Fruit fly (Drosophila melanogaster) whole organism, embryonic: ENCODE measurements around the gene CG34434.

Experiments
- CG10147 ChIP-seq: fragments of 200-800 bp; sonication (Bioruptor generic); optimal IDR thresholded peaks from 2 replicates; lab custom pipeline; 2019; ENCODE audit warnings: missing biosample characterization, mild to moderate bottlenecking, missing genetic modification characterization, moderate library complexity
- CG11085 ChIP-seq: fragments of 200-800 bp; sonication (Bioruptor generic); IDR thresholded peaks from 2 replicates; pipeline ENCODE4 v1.3.6; 2022; ENCODE audit warnings: missing biosample characterization, missing genetic modification characterization
- CG11456 ChIP-seq: fragments of 200-800 bp; sonication (Bioruptor generic); IDR thresholded peaks from 3 replicates; pipeline ENCODE4 v1.3.6; 2022; ENCODE audit warnings: missing biosample characterization, missing genetic modification characterization
- CG1233 ChIP-seq: fragments of 200-800 bp; sonication (Bioruptor generic); optimal IDR thresholded peaks from 4 replicates; lab custom pipeline; 2018; ENCODE audit warnings: missing biosample characterization, mild to moderate bottlenecking, missing genetic modification characterization
- CG12744 ChIP-seq: fragments of 200-800 bp; sonication (Bioruptor generic); optimal IDR thresholded peaks from 2 replicates; lab custom pipeline; 2016; ENCODE audit warnings: missing biosample characterization, missing genetic modification characterization
- CG14014 ChIP-seq: fragments of 200-800 bp; sonication (Bioruptor generic); IDR thresholded peaks from 2 replicates; pipeline ENCODE4 v1.3.6; 2022; ENCODE audit warnings: missing biosample characterization, missing genetic modification characterization
- CG14050 ChIP-seq: fragments of 200-800 bp; sonication (Bioruptor generic); IDR thresholded peaks from 3 replicates; pipeline ENCODE4 v1.3.6; 2022; ENCODE audit warnings: missing biosample characterization, missing genetic modification characterization
- CG15479 ChIP-seq: fragments of 200-800 bp; sonication (Bioruptor generic); optimal IDR thresholded peaks from 3 replicates; lab custom pipeline; 2019; ENCODE audit warnings: missing biosample characterization, mild to moderate bottlenecking, missing genetic modification characterization, moderate library complexity
- CG17829 ChIP-seq: fragments of 200-800 bp; optimal IDR thresholded peaks from 2 replicates; lab custom pipeline; 2019; ENCODE audit warnings: missing biosample characterization, mild to moderate bottlenecking, missing genetic modification characterization, moderate library complexity
- CG1792 ChIP-seq: fragments of 200-800 bp; sonication (Bioruptor generic); optimal IDR thresholded peaks from 2 replicates; lab custom pipeline; 2016; ENCODE audit warnings: missing biosample characterization, missing genetic modification characterization
- CG18764 ChIP-seq: fragments of 200-800 bp; sonication (Bioruptor generic); optimal IDR thresholded peaks from 3 replicates; lab custom pipeline; 2016; ENCODE audit warnings: missing biosample characterization, missing genetic modification characterization
- CG2202 ChIP-seq: fragments of 200-800 bp; sonication (Bioruptor generic); optimal IDR thresholded peaks from 2 replicates; lab custom pipeline; 2018; ENCODE audit warnings: missing biosample characterization, mild to moderate bottlenecking, missing genetic modification characterization
- CG30403 ChIP-seq: fragments of 200-800 bp; sonication (Bioruptor generic); optimal IDR thresholded peaks from 3 replicates; lab custom pipeline; 2016; ENCODE audit warnings: missing biosample characterization, missing genetic modification characterization
- CG3065 ChIP-seq: fragments of 200-800 bp; sonication (Bioruptor generic); optimal IDR thresholded peaks from 2 replicates; lab custom pipeline; 2016; ENCODE audit warnings: missing biosample characterization, missing genetic modification characterization
- CG32772 ChIP-seq: fragments of 200-800 bp; sonication (Bioruptor generic); IDR thresholded peaks from 2 replicates; pipeline ENCODE4 v1.3.6; 2022; ENCODE audit warnings: missing biosample characterization, missing genetic modification characterization
- CG3407 ChIP-seq: fragments of 200-800 bp; sonication (Bioruptor generic); optimal IDR thresholded peaks from 2 replicates; lab custom pipeline; 2018; ENCODE audit warnings: missing biosample characterization, mild to moderate bottlenecking, missing genetic modification characterization
- CG4360 ChIP-seq: fragments of 200-800 bp; sonication (Bioruptor generic); IDR thresholded peaks from 2 replicates; pipeline ENCODE4 v1.3.6; 2022; ENCODE audit warnings: missing biosample characterization, missing genetic modification characterization
- CG4854 ChIP-seq: fragments of 200-800 bp; sonication (Bioruptor generic); optimal IDR thresholded peaks from 2 replicates; lab custom pipeline; 2016; ENCODE audit warnings: missing biosample characterization, missing genetic modification characterization, inconsistent platforms
- CG6175 ChIP-seq: fragments of 200-800 bp; sonication (Bioruptor generic); IDR thresholded peaks from 3 replicates; pipeline ENCODE4 v1.3.6; 2022; ENCODE audit warnings: missing biosample characterization, missing genetic modification characterization
- CG6654 ChIP-seq: fragments of 200-800 bp; sonication (Bioruptor generic); optimal IDR thresholded peaks from 2 replicates; lab custom pipeline; 2017; ENCODE audit warnings: missing biosample characterization, mild to moderate bottlenecking, missing genetic modification characterization
- CG6791 ChIP-seq: fragments of 200-800 bp; sonication (Bioruptor generic); IDR thresholded peaks from 3 replicates; pipeline ENCODE4 v1.3.6; 2022; ENCODE audit warnings: missing biosample characterization, missing genetic modification characterization; ENCODE audit not compliant: partially characterized antibody
- CG7928 ChIP-seq: fragments of 200-800 bp; sonication (Bioruptor generic); optimal IDR thresholded peaks from 2 replicates; lab custom pipeline; 2017; ENCODE audit warnings: missing biosample characterization, mild to moderate bottlenecking, missing genetic modification characterization
- CG7987 ChIP-seq: fragments of 200-800 bp; sonication (Bioruptor generic); optimal IDR thresholded peaks from 2 replicates; lab custom pipeline; 2018; ENCODE audit warnings: missing biosample characterization, mild to moderate bottlenecking, missing genetic modification characterization, moderate library complexity
- CG8765 ChIP-seq: fragments of 200-800 bp; sonication (Bioruptor generic); IDR thresholded peaks from 2 replicates; pipeline ENCODE4 v1.3.6; 2022; ENCODE audit warnings: missing biosample characterization, missing genetic modification characterization
- CG8944 ChIP-seq: fragments of 200-800 bp; sonication (Bioruptor generic); optimal IDR thresholded peaks from 3 replicates; lab custom pipeline; 2016; ENCODE audit warnings: missing biosample characterization, missing genetic modification characterization
- HHEX ChIP-seq: fragments of 200-800 bp; sonication (Bioruptor generic); optimal IDR thresholded peaks from 3 replicates; lab custom pipeline; 2017; ENCODE audit warnings: missing biosample characterization, mild to moderate bottlenecking, missing genetic modification characterization, missing genetic modification reagents
- Mrtf ChIP-seq: fragments of 200-800 bp; sonication (Bioruptor generic); IDR thresholded peaks from 3 replicates; pipeline ENCODE4 v1.3.6; 2022; ENCODE audit warnings: missing biosample characterization, missing genetic modification characterization
- NK7.1 ChIP-seq: fragments of 200-800 bp; sonication (Bioruptor generic); optimal IDR thresholded peaks from 3 replicates; lab custom pipeline; 2016; ENCODE audit warnings: missing biosample characterization, missing genetic modification characterization
- Nf-YC ChIP-seq: fragments of 200-800 bp; optimal IDR thresholded peaks from 3 replicates; lab custom pipeline; 2019; ENCODE audit warnings: missing biosample characterization, mild to moderate bottlenecking, missing genetic modification characterization, moderate library complexity
- Poxn ChIP-seq: fragments of 200-800 bp; sonication (Bioruptor generic); IDR thresholded peaks from 2 replicates; pipeline ENCODE4 v1.3.6; 2022; ENCODE audit warnings: missing biosample characterization, missing genetic modification characterization
- Six4 ChIP-seq: fragments of 200-800 bp; sonication (Bioruptor generic); optimal IDR thresholded peaks from 2 replicates; lab custom pipeline; 2016; ENCODE audit warnings: missing biosample characterization, missing genetic modification characterization
- bsh ChIP-seq, 2 experiments: fragments of 200-800 bp; sonication (Bioruptor generic); optimal IDR thresholded peaks; 2 replicates each; lab custom pipeline; 2017 to 2018; ENCODE audit warnings: mild to moderate bottlenecking in 2 of 2, missing biosample characterization in 2 of 2, missing genetic modification characterization in 2 of 2, moderate library complexity in 1 of 2
- en ChIP-seq: fragments of 200-800 bp; sonication (Bioruptor generic); optimal IDR thresholded peaks from 2 replicates; lab custom pipeline; 2016; ENCODE audit warnings: missing biosample characterization, missing genetic modification characterization
- ewg ChIP-seq: fragments of 200-800 bp; sonication (Bioruptor generic); optimal IDR thresholded peaks from 3 replicates; lab custom pipeline; 2017; ENCODE audit warnings: mild to moderate bottlenecking, missing biosample characterization, missing genetic modification reagents, missing genetic modification characterization
- fd3F ChIP-seq: fragments of 200-800 bp; sonication (Bioruptor generic); optimal IDR thresholded peaks from 2 replicates; lab custom pipeline; 2018; ENCODE audit warnings: missing biosample characterization, mild to moderate bottlenecking, missing genetic modification characterization, moderate library complexity
- gce ChIP-seq: fragments of 200-800 bp; sonication (Bioruptor generic); IDR thresholded peaks from 3 replicates; pipeline ENCODE4 v1.3.6; 2022; ENCODE audit warnings: missing biosample characterization, missing genetic modification characterization
- gro ChIP-seq: fragments of 200-800 bp; sonication (Bioruptor generic); optimal IDR thresholded peaks from 2 replicates; lab custom pipeline; 2016; ENCODE audit warnings: missing biosample characterization, missing genetic modification characterization
- hbn ChIP-seq: fragments of 200-800 bp; sonication (Bioruptor generic); IDR thresholded peaks from 2 replicates; pipeline ENCODE4 v1.3.6; 2022; ENCODE audit warnings: missing biosample characterization, missing genetic modification characterization; ENCODE audit not compliant: partially characterized antibody
- luna ChIP-seq: fragments of 200-800 bp; sonication (Bioruptor generic); optimal IDR thresholded peaks from 2 replicates; lab custom pipeline; 2016; ENCODE audit warnings: missing biosample characterization, missing genetic modification characterization
- nerfin-1 ChIP-seq: fragments of 200-800 bp; sonication (Bioruptor generic); optimal IDR thresholded peaks from 3 replicates; lab custom pipeline; 2019; ENCODE audit warnings: missing biosample characterization, mild to moderate bottlenecking, missing genetic modification characterization, moderate library complexity
- pfk ChIP-seq: fragments of 200-800 bp; sonication (Bioruptor generic); optimal IDR thresholded peaks from 2 replicates; lab custom pipeline; 2018; ENCODE audit warnings: missing biosample characterization, mild to moderate bottlenecking, missing genetic modification characterization, moderate library complexity
- pita ChIP-seq: fragments of 200-800 bp; sonication (Bioruptor generic); optimal IDR thresholded peaks from 2 replicates; lab custom pipeline; 2017; ENCODE audit warnings: missing biosample characterization, mild to moderate bottlenecking, missing genetic modification characterization
- salm ChIP-seq: fragments of 200-800 bp; sonication (Bioruptor generic); optimal IDR thresholded peaks from 2 replicates; lab custom pipeline; 2018; ENCODE audit warnings: missing biosample characterization, mild to moderate bottlenecking, missing genetic modification characterization
- sob ChIP-seq: fragments of 200-800 bp; sonication (Bioruptor generic); IDR thresholded peaks from 2 replicates; pipeline ENCODE4 v1.3.6; 2022; ENCODE audit warnings: missing biosample characterization, missing genetic modification characterization
- stwl ChIP-seq: fragments of 200-800 bp; sonication (Bioruptor generic); optimal IDR thresholded peaks from 3 replicates; lab custom pipeline; 2018; ENCODE audit warnings: missing biosample characterization, mild to moderate bottlenecking, missing genetic modification characterization, moderate library complexity
- tin ChIP-seq: fragments of 200-800 bp; sonication (Bioruptor generic); optimal IDR thresholded peaks from 3 replicates; lab custom pipeline; 2016; ENCODE audit warnings: missing biosample characterization, missing genetic modification characterization
- tll ChIP-seq, 2 experiments: fragments of 200-800 bp in 1 of 2; fragments of >200 bp in 1 of 2; sonication (Bioruptor generic) in 1 of 2; optimal IDR thresholded peaks; 2 replicates each; lab custom pipeline; 2017 to 2019; ENCODE audit warnings: missing biosample characterization in 2 of 2, missing genetic modification characterization in 2 of 2, mild to moderate bottlenecking in 1 of 2, moderate library complexity in 1 of 2
- unc-4 ChIP-seq: fragments of 200-800 bp; sonication (Bioruptor generic); IDR thresholded peaks from 2 replicates; pipeline ENCODE4 v1.3.6; 2022; ENCODE audit warnings: missing biosample characterization, missing genetic modification characterization; ENCODE audit not compliant: partially characterized antibody
- vfl ChIP-seq: fragments of 200-800 bp; sonication (Bioruptor generic); optimal IDR thresholded peaks from 2 replicates; lab custom pipeline; 2016; ENCODE audit warnings: missing biosample characterization, missing genetic modification characterization
- wek ChIP-seq: fragments of 200-800 bp; sonication (Bioruptor generic); optimal IDR thresholded peaks from 3 replicates; lab custom pipeline; 2018; ENCODE audit warnings: missing biosample characterization, mild to moderate bottlenecking, missing genetic modification characterization, moderate library complexity

The CG34434 gene

DNA sequence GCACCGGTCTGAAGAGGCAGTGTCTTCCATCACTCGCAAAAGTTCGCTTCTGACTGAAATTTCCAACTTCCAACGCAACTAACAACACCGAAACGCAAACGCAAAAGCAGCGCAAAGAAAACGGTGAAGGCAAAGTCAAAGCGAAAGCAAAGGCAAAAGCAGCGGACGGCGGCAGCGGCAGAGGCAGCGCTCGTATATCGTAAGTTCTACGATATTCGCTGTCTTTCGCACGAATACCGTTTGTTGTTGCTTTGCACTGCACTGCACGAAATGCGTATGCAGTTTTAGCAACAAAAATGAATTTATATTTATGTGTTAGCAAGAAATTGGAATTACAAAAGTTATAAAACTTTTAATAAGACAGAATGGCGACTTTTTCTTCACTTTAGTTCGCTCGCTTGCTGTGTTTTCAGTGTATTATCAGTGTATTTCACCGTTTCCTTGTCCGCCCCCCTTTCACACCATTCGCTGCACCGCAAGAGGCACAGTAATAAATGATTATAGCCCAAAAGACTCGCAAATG is 32.3 kb upstream of the CG34434 start, which contains the start of gene OtopLa (continued):
- TF ChIP-seq CG14014 (GFP tag; lab: Robert Waterston, UW), result peak; percentile 83
- peak; percentile 58 for TF ChIP-seq wek (GFP tag; lab: Kevin White, UChicago)
- peak; percentile 75 for TF ChIP-seq CG1233 (GFP tag; lab: Kevin White, UChicago)
- TF ChIP-seq vfl (GFP tag; lab: Kevin White, UChicago), result peak; percentile 43
- TF ChIP-seq CG6654 (GFP tag; lab: Kevin White, UChicago), result peak; percentile 70
- TF ChIP-seq nerfin-1 (tag; lab: Kevin White, UChicago), result peak; percentile 74
- peak; percentile 72 for TF ChIP-seq CG4360 (GFP tag; lab: Robert Waterston, UW)
- peak; percentile 37; the same call in 1 of the 2 replicates for TF ChIP-seq CG11085
- peak; percentile 73 for TF ChIP-seq Mrtf (GFP tag; lab: Robert Waterston, UW)
- no peak for TF ChIP-seq Nf-YC
- peak; percentile 78 for TF ChIP-seq salm (tag; lab: Kevin White, UChicago)
- peak; percentile 0 for TF ChIP-seq luna (GFP tag; lab: Kevin White, UChicago)
- TF ChIP-seq CG3065 (GFP tag; lab: Kevin White, UChicago), result peak; percentile 34
- peak; percentile 84 for TF ChIP-seq CG10147 (GFP tag; lab: Kevin White, UChicago)
- TF ChIP-seq CG6791 (GFP tag; lab: Robert Waterston, UW), result no peak
- TF ChIP-seq stwl (tag; lab: Kevin White, UChicago), result peak; percentile 9
- peak; percentile 72 for TF ChIP-seq CG8944 (GFP tag; lab: Kevin White, UChicago)
- peak; percentile 80 for TF ChIP-seq CG3407 (GFP tag; lab: Kevin White, UChicago)
- peak; percentile 68 for TF ChIP-seq CG18764
- TF ChIP-seq CG4854 (GFP tag; lab: Kevin White, UChicago), result peak; percentile 69
- TF ChIP-seq sob (GFP tag; lab: Robert Waterston, UW), result peak; percentile 87
- peak; percentile 78 for TF ChIP-seq gro (GFP tag; lab: Kevin White, UChicago)
- TF ChIP-seq pfk, result no peak
- TF ChIP-seq HHEX (GFP tag; lab: Kevin White, UChicago), result peak; percentile 73
- peak; percentile 64; the same call in 1 of the 2 replicates for TF ChIP-seq CG8765 (GFP tag; lab: Robert Waterston, UW)
- peak; percentile 80 for TF ChIP-seq en
- TF ChIP-seq CG11456 (GFP tag; lab: Robert Waterston, UW), result peak; percentile 81
- peak; percentile 50; the same call in 1 of the 3 replicates for TF ChIP-seq CG6175
- TF ChIP-seq ewg, result peak; percentile 74
- TF ChIP-seq Six4, result peak; percentile 75
- peak; percentile 8 to 90 for TF ChIP-seq bsh (GFP tag; optimal IDR thresholded peaks at IDR 0.05; lab: Kevin White, UChicago)
- TF ChIP-seq CG32772 (GFP tag; lab: Robert Waterston, UW), result peak; percentile 80
- no peak for TF ChIP-seq unc-4 (GFP tag; lab: Robert Waterston, UW)
- peak; percentile 32 for TF ChIP-seq CG7987 (GFP tag; lab: Kevin White, UChicago)
- TF ChIP-seq CG30403 (GFP tag; lab: Kevin White, UChicago), result peak; percentile 85
- TF ChIP-seq fd3F, result peak; percentile 59
- peak; percentile 60 for TF ChIP-seq CG1792 (GFP tag; lab: Kevin White, UChicago)
- no peak for TF ChIP-seq hbn (GFP tag; lab: Robert Waterston, UW)
- no peak for TF ChIP-seq CG15479 (GFP tag; lab: Kevin White, UChicago)
- peak; percentile 74 for TF ChIP-seq NK7.1 (GFP tag; lab: Kevin White, UChicago)
- 0 out of 2 replicates have a peak, but pooled peaks have one; percentile 15 for TF ChIP-seq Poxn (GFP tag; lab: Robert Waterston, UW)
- peak; percentile 70 for TF ChIP-seq CG14050 (GFP tag; lab: Robert Waterston, UW)
- TF ChIP-seq tll (GFP tag; optimal IDR thresholded peaks at IDR 0.05; lab: Kevin White, UChicago), result no peak
- peak; percentile 64; the same call in 2 of the 3 replicates for TF ChIP-seq gce (GFP tag; lab: Robert Waterston, UW)
- TF ChIP-seq tin (GFP tag; lab: Kevin White, UChicago), result peak; percentile 84
- peak; percentile 77 for TF ChIP-seq CG2202 (tag; lab: Kevin White, UChicago)
- peak; percentile 52 for TF ChIP-seq CG12744
- peak; percentile 72 for TF ChIP-seq CG17829 (tag; lab: Kevin White, UChicago)
- no peak for TF ChIP-seq pita
- peak; percentile 26 for TF ChIP-seq CG7928
